Fruit fly (Drosophila melanogaster) whole organism, embryonic: Measurements from ENCODE around the gene Ir87a.
A peak's percentile ranks its signal among the peaks of the same experiment; 100 is the strongest.

Experiments
- CG1233 ChIP-seq: fragments of 200-800 bp; sonication (Bioruptor generic); optimal IDR thresholded peaks from 4 replicates; lab custom pipeline; 2018; ENCODE audit warnings: missing biosample characterization, mild to moderate bottlenecking, missing genetic modification characterization
- CG12942 ChIP-seq: fragments of 200-800 bp; sonication (Bioruptor generic); optimal IDR thresholded peaks from 3 replicates; lab custom pipeline; 2016; ENCODE audit warnings: missing biosample characterization, missing genetic modification characterization
- CG13424 ChIP-seq: fragments of 200-800 bp; sonication (Bioruptor generic); optimal IDR thresholded peaks from 2 replicates; lab custom pipeline; 2019; ENCODE audit warnings: missing biosample characterization, mild to moderate bottlenecking, missing genetic modification characterization, moderate library complexity
- CG13775 ChIP-seq: fragments of 200-800 bp; sonication (Bioruptor generic); optimal IDR thresholded peaks from 3 replicates; lab custom pipeline; 2017; ENCODE audit warnings: missing biosample characterization, mild to moderate bottlenecking, missing genetic modification characterization
- CG15479 ChIP-seq: fragments of 200-800 bp; sonication (Bioruptor generic); optimal IDR thresholded peaks from 3 replicates; lab custom pipeline; 2019; ENCODE audit warnings: missing biosample characterization, mild to moderate bottlenecking, missing genetic modification characterization, moderate library complexity
- CG16815 ChIP-seq: fragments of 200-800 bp; sonication (Bioruptor generic); optimal IDR thresholded peaks from 3 replicates; lab custom pipeline; 2017; ENCODE audit warnings: missing biosample characterization, mild to moderate bottlenecking, missing genetic modification characterization
- CG17802 ChIP-seq: fragments of 200-800 bp; sonication (Bioruptor generic); optimal IDR thresholded peaks from 2 replicates; lab custom pipeline; 2018; ENCODE audit warnings: missing biosample characterization, mild to moderate bottlenecking, missing genetic modification characterization, moderate library complexity
- CG18476 ChIP-seq: fragments of 200-800 bp; sonication (Bioruptor generic); optimal IDR thresholded peaks from 2 replicates; lab custom pipeline; 2016; ENCODE audit warnings: missing biosample characterization, mild to moderate bottlenecking, missing genetic modification characterization
- CG2199 ChIP-seq: fragments of 200-800 bp; sonication (Bioruptor generic); IDR thresholded peaks from 3 replicates; pipeline ENCODE4 v1.3.6; 2022; ENCODE audit warnings: missing biosample characterization, missing genetic modification characterization
- CG2678 ChIP-seq: fragments of 200-800 bp; sonication (Bioruptor generic); optimal IDR thresholded peaks from 3 replicates; lab custom pipeline; 2019; ENCODE audit warnings: missing biosample characterization, mild to moderate bottlenecking, missing genetic modification characterization, moderate library complexity
- CG30020 ChIP-seq: fragments of 200-800 bp; optimal IDR thresholded peaks from 2 replicates; lab custom pipeline; 2019; ENCODE audit warnings: missing biosample characterization, mild to moderate bottlenecking, missing genetic modification characterization, moderate library complexity
- CG33557 ChIP-seq: fragments of 200-800 bp; sonication (Bioruptor generic); optimal IDR thresholded peaks from 2 replicates; lab custom pipeline; 2019; ENCODE audit warnings: missing biosample characterization, mild to moderate bottlenecking, missing genetic modification characterization, moderate library complexity
- CG43689 ChIP-seq: fragments of 200-800 bp; sonication (Bioruptor generic); IDR thresholded peaks from 2 replicates; pipeline ENCODE4 v1.3.6; 2022; ENCODE audit warnings: missing biosample characterization, missing genetic modification characterization
- CG4424 ChIP-seq: fragments of 200-800 bp; sonication (Bioruptor generic); optimal IDR thresholded peaks from 3 replicates; lab custom pipeline; 2016; ENCODE audit warnings: missing biosample characterization, missing genetic modification characterization
- CG4617 ChIP-seq: fragments of 200-800 bp; sonication (Bioruptor generic); optimal IDR thresholded peaks from 3 replicates; lab custom pipeline; 2016; ENCODE audit warnings: missing biosample characterization, missing genetic modification characterization, borderline replicate concordance
- CG7786 ChIP-seq: fragments of 200-800 bp; sonication (Bioruptor generic); optimal IDR thresholded peaks from 2 replicates; lab custom pipeline; 2016; ENCODE audit warnings: missing biosample characterization, missing genetic modification characterization
- Dbx ChIP-seq: fragments of 200-800 bp; sonication (Bioruptor generic); IDR thresholded peaks from 3 replicates; pipeline ENCODE4 v1.3.6; 2022; ENCODE audit warnings: missing biosample characterization, missing genetic modification characterization
- Dll ChIP-seq: fragments of 200-800 bp; sonication (Bioruptor generic); IDR thresholded peaks from 4 replicates; pipeline ENCODE4 v1.3.6; 2022; ENCODE audit warnings: missing biosample characterization, missing genetic modification characterization; ENCODE audit not compliant: partially characterized antibody
- Ets65A ChIP-seq: fragments of 200-800 bp; sonication (Bioruptor generic); peaks from one replicate; lab custom pipeline; 2016; ENCODE audit warnings: missing biosample characterization, missing genetic modification characterization
- HLHmδ ChIP-seq: fragments of 200-800 bp; sonication (Bioruptor generic); optimal IDR thresholded peaks from 2 replicates; lab custom pipeline; 2018; ENCODE audit warnings: missing biosample characterization, mild to moderate bottlenecking, missing genetic modification characterization, moderate library complexity
- Hr78 ChIP-seq, 2 experiments: fragments of 200-800 bp in 1 of 2; fragments of >200 bp in 1 of 2; sonication (Bioruptor generic) in 1 of 2; optimal IDR thresholded peaks; 2 replicates each; lab custom pipeline; 2017 to 2019; ENCODE audit warnings: missing biosample characterization in 2 of 2, missing genetic modification characterization in 2 of 2, mild to moderate bottlenecking in 1 of 2, moderate library complexity in 1 of 2
- Kr ChIP-seq: fragments of 200-800 bp; sonication (Bioruptor generic); optimal IDR thresholded peaks from 2 replicates; lab custom pipeline; 2017; ENCODE audit warnings: missing biosample characterization, mild to moderate bottlenecking, missing genetic modification characterization
- MBD-R2 ChIP-seq: fragments of 200-800 bp; sonication (Bioruptor generic); IDR thresholded peaks from 2 replicates; pipeline ENCODE4 v1.3.6; 2022; ENCODE audit warnings: missing biosample characterization, missing genetic modification characterization
- NC2α ChIP-seq: fragments of 200-800 bp; sonication (Bioruptor generic); optimal IDR thresholded peaks from 2 replicates; lab custom pipeline; 2016; ENCODE audit warnings: missing biosample characterization, missing genetic modification characterization
- Neu2 ChIP-seq: fragments of 200-800 bp; sonication (Bioruptor generic); optimal IDR thresholded peaks from 3 replicates; lab custom pipeline; 2016; ENCODE audit warnings: missing biosample characterization, missing genetic modification characterization, borderline replicate concordance
- Ptx1 ChIP-seq: fragments of 200-800 bp; sonication (Bioruptor generic); IDR thresholded peaks from 2 replicates; pipeline ENCODE4 v1.3.6; 2022; ENCODE audit warnings: missing biosample characterization, missing genetic modification characterization
- Usf ChIP-seq: fragments of 200-800 bp; sonication (Bioruptor generic); optimal IDR thresholded peaks from 2 replicates; lab custom pipeline; 2017; ENCODE audit warnings: missing genotype, missing biosample characterization, missing genetic modification characterization
- Xbp1 ChIP-seq: fragments of 200-800 bp; sonication (Bioruptor generic); optimal IDR thresholded peaks from 3 replicates; lab custom pipeline; 2016; ENCODE audit warnings: missing biosample characterization, mild to moderate bottlenecking, missing genetic modification characterization
- al ChIP-seq: fragments of 200-800 bp; sonication (Bioruptor generic); IDR thresholded peaks from 2 replicates; pipeline ENCODE4 v1.3.6; 2022; ENCODE audit warnings: missing biosample characterization, missing genetic modification characterization
- ara ChIP-seq: fragments of 200-800 bp; sonication (Bioruptor generic); IDR thresholded peaks from 2 replicates; pipeline ENCODE4 v1.3.6; 2022; ENCODE audit warnings: missing biosample characterization, missing genetic modification characterization
- ase ChIP-seq: fragments of 200-800 bp; sonication (Bioruptor generic); IDR thresholded peaks from 3 replicates; pipeline ENCODE4 v1.3.6; 2022; ENCODE audit warnings: missing biosample characterization, missing genetic modification characterization
- bowl ChIP-seq: fragments of 200-800 bp; sonication (Bioruptor generic); IDR thresholded peaks from 2 replicates; pipeline ENCODE4 v1.3.6; 2022; ENCODE audit warnings: missing biosample characterization, missing genetic modification characterization
- dati ChIP-seq: fragments of 200-800 bp; sonication (Bioruptor generic); IDR thresholded peaks from 2 replicates; pipeline ENCODE4 v1.3.6; 2022; ENCODE audit warnings: missing biosample characterization, missing genetic modification characterization
- dm ChIP-seq: fragments of 200-800 bp; sonication (Bioruptor generic); optimal IDR thresholded peaks from 3 replicates; lab custom pipeline; 2016; ENCODE audit warnings: missing biosample characterization, missing genetic modification characterization
- emc ChIP-seq: fragments of 200-800 bp; sonication (Bioruptor generic); optimal IDR thresholded peaks from 2 replicates; lab custom pipeline; 2016; ENCODE audit warnings: missing biosample characterization, missing genetic modification characterization
- fd3F ChIP-seq: fragments of 200-800 bp; sonication (Bioruptor generic); optimal IDR thresholded peaks from 2 replicates; lab custom pipeline; 2018; ENCODE audit warnings: missing biosample characterization, mild to moderate bottlenecking, missing genetic modification characterization, moderate library complexity
- fd64A ChIP-seq: fragments of 200-800 bp; sonication (Bioruptor generic); optimal IDR thresholded peaks from 3 replicates; lab custom pipeline; 2018; ENCODE audit warnings: missing biosample characterization, mild to moderate bottlenecking, missing genetic modification characterization
- fd96Cb ChIP-seq: fragments of 200-800 bp; sonication (Bioruptor generic); optimal IDR thresholded peaks from 2 replicates; lab custom pipeline; 2018; ENCODE audit warnings: missing biosample characterization, mild to moderate bottlenecking, missing genetic modification characterization, moderate library complexity
- ftz-f1 ChIP-seq: fragments of 200-800 bp; sonication (Bioruptor generic); optimal IDR thresholded peaks from 2 replicates; lab custom pipeline; 2016; ENCODE audit warnings: missing biosample characterization, missing genetic modification characterization
- gcm2 ChIP-seq: fragments of 200-800 bp; sonication (Bioruptor generic); optimal IDR thresholded peaks from 2 replicates; lab custom pipeline; 2016; ENCODE audit warnings: missing biosample characterization, missing genetic modification characterization
- grn ChIP-seq: fragments of 200-800 bp; sonication (Bioruptor generic); optimal IDR thresholded peaks from 3 replicates; lab custom pipeline; 2017; ENCODE audit warnings: missing biosample characterization, missing genetic modification characterization
- jing ChIP-seq: fragments of 200-800 bp; sonication (Bioruptor generic); optimal IDR thresholded peaks from 2 replicates; lab custom pipeline; 2018; ENCODE audit warnings: missing biosample characterization, mild to moderate bottlenecking, missing genetic modification characterization
- ken ChIP-seq: fragments of 200-800 bp; sonication (Bioruptor generic); IDR thresholded peaks from 3 replicates; pipeline ENCODE4 v1.3.6; 2022; ENCODE audit warnings: missing biosample characterization, missing genetic modification characterization
- kni ChIP-seq: fragments of 200-800 bp; sonication (Bioruptor generic); optimal IDR thresholded peaks from 3 replicates; lab custom pipeline; 2017; ENCODE audit warnings: mild to moderate bottlenecking, missing biosample characterization, missing genetic modification reagents, missing genetic modification characterization
- oc ChIP-seq: fragments of 200-800 bp; sonication (Bioruptor generic); optimal IDR thresholded peaks from 2 replicates; lab custom pipeline; 2018; ENCODE audit warnings: missing biosample characterization, mild to moderate bottlenecking, missing genetic modification characterization, moderate library complexity
- org-1 ChIP-seq: fragments of 200-800 bp; sonication (Bioruptor generic); optimal IDR thresholded peaks from 2 replicates; lab custom pipeline; 2017; ENCODE audit warnings: missing biosample characterization, missing genetic modification characterization
- pfk ChIP-seq: fragments of 200-800 bp; sonication (Bioruptor generic); optimal IDR thresholded peaks from 2 replicates; lab custom pipeline; 2018; ENCODE audit warnings: missing biosample characterization, mild to moderate bottlenecking, missing genetic modification characterization, moderate library complexity
- tll ChIP-seq, 2 experiments: fragments of 200-800 bp in 1 of 2; fragments of >200 bp in 1 of 2; sonication (Bioruptor generic) in 1 of 2; optimal IDR thresholded peaks; 2 replicates each; lab custom pipeline; 2017 to 2019; ENCODE audit warnings: missing biosample characterization in 2 of 2, missing genetic modification characterization in 2 of 2, mild to moderate bottlenecking in 1 of 2, moderate library complexity in 1 of 2
- zen ChIP-seq: fragments of 200-800 bp; sonication (Bioruptor generic); optimal IDR thresholded peaks from 3 replicates; lab custom pipeline; 2018; ENCODE audit warnings: missing biosample characterization, mild to moderate bottlenecking, missing genetic modification characterization, moderate library complexity
- zen2 ChIP-seq: fragments of 200-800 bp; sonication (Bioruptor generic); IDR thresholded peaks from 3 replicates; pipeline ENCODE4 v1.3.6; 2022; ENCODE audit warnings: missing biosample characterization, missing genetic modification characterization; ENCODE audit not compliant: partially characterized antibody
- zfh1 ChIP-seq: fragments of 200-800 bp; sonication (Bioruptor generic); IDR thresholded peaks from 3 replicates; pipeline ENCODE4 v1.3.6; 2022; ENCODE audit warnings: missing biosample characterization, missing genetic modification characterization

Ir87a gene

DNA sequence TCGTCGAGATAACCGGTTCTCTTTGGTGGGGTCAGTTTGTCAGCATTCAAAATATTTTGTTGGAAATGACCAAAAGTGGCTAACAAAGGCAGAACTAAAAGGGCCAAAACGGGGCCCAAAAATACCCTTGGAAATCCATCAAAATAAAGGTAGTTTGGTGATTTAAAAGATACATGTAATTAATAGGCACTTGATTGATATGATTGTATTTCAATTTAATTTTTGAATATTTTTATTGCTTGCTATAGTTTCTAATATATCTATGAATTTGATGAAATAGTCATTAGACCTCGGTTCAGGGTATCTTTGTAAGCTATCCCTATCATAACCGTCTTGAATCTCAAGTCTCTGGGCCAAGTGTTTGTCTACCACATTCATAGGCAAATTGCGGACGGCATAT, 33.9 kb downstream of the Ir87a start (continued):
- peak; percentile 40 for TF ChIP-seq CG13775 (GFP tag; lab: Kevin White, UChicago)
- no peak for TF ChIP-seq CG33557 (GFP tag; lab: Kevin White, UChicago)
- peak; percentile 64 for TF ChIP-seq CG13424 (tag; lab: Kevin White, UChicago)
- TF ChIP-seq MBD-R2 (GFP tag; lab: Robert Waterston, UW): peak; percentile 39; the same call in 1 of the 2 replicates
- peak; percentile 62 for TF ChIP-seq CG7786
- peak in 1 of 2 experiments; percentile 50 for TF ChIP-seq Hr78 (GFP tag; optimal IDR thresholded peaks at IDR 0.05; lab: Kevin White, UChicago)
- TF ChIP-seq CG4617 (GFP tag; lab: Kevin White, UChicago): no peak
- no peak for TF ChIP-seq dati (GFP tag; lab: Robert Waterston, UW)
- TF ChIP-seq CG2678 (tag; lab: Kevin White, UChicago): peak; percentile 87
- TF ChIP-seq al (GFP tag; lab: Robert Waterston, UW): peak; percentile 80
- no peak for TF ChIP-seq zen2 (GFP tag; lab: Robert Waterston, UW)
- TF ChIP-seq bowl: no peak
- no peak for TF ChIP-seq CG43689 (GFP tag; lab: Robert Waterston, UW)
- no peak for TF ChIP-seq zen (tag; lab: Kevin White, UChicago)
- peak; percentile 61; the same call in 2 of the 3 replicates for TF ChIP-seq ken
- no peak for TF ChIP-seq pfk (GFP tag; lab: Kevin White, UChicago)
- TF ChIP-seq gcm2 (GFP tag; lab: Kevin White, UChicago): peak; percentile 40
- TF ChIP-seq CG18476 (GFP tag; lab: Kevin White, UChicago): peak; percentile 60
- no peak for TF ChIP-seq fd64A (GFP tag; lab: Kevin White, UChicago)
- TF ChIP-seq CG15479 (GFP tag; lab: Kevin White, UChicago): no peak
- no peak for TF ChIP-seq NC2α (GFP tag; lab: Kevin White, UChicago)
- no peak for TF ChIP-seq kni (GFP tag; lab: Kevin White, UChicago)
- TF ChIP-seq ftz-f1: no peak
- TF ChIP-seq CG12942 (GFP tag; lab: Kevin White, UChicago): peak; percentile 22
- peak; percentile 79 for TF ChIP-seq Ptx1 (GFP tag; lab: Robert Waterston, UW)
- no peak for TF ChIP-seq dm (GFP tag; lab: Kevin White, UChicago)
- peak; percentile 65 for TF ChIP-seq fd96Cb (tag; lab: Kevin White, UChicago)
- no peak for TF ChIP-seq grn
- peak; percentile 33; the same call in 2 of the 3 replicates for TF ChIP-seq ase (GFP tag; lab: Robert Waterston, UW)
- TF ChIP-seq tll (GFP tag; optimal IDR thresholded peaks at IDR 0.05; lab: Kevin White, UChicago): no peak
- TF ChIP-seq CG16815 (GFP tag; lab: Kevin White, UChicago): no peak
- TF ChIP-seq zfh1 (GFP tag; lab: Robert Waterston, UW): peak; percentile 73
- no peak for TF ChIP-seq CG2199 (GFP tag; lab: Robert Waterston, UW)
- TF ChIP-seq fd3F (GFP tag; lab: Kevin White, UChicago): peak; percentile 64
- TF ChIP-seq Ets65A (GFP tag; lab: Kevin White, UChicago): peak; percentile 46
- TF ChIP-seq Dbx: peak; percentile 85
- no peak for TF ChIP-seq Dll (GFP tag; lab: Robert Waterston, UW)
- peak; percentile 56 for TF ChIP-seq oc (tag; lab: Kevin White, UChicago)
- peak; percentile 44 for TF ChIP-seq Usf (GFP tag; lab: Kevin White, UChicago)
- TF ChIP-seq ara: no peak
- TF ChIP-seq CG4424: peak; percentile 64
- no peak for TF ChIP-seq HLHmδ (GFP tag; lab: Kevin White, UChicago)
- TF ChIP-seq Xbp1 (GFP tag; lab: Kevin White, UChicago): peak; percentile 64
- TF ChIP-seq CG1233 (GFP tag; lab: Kevin White, UChicago): peak; percentile 56
- TF ChIP-seq CG30020 (tag; lab: Kevin White, UChicago): no peak
- TF ChIP-seq jing (GFP tag; lab: Kevin White, UChicago): peak; percentile 12
- no peak for TF ChIP-seq emc (GFP tag; lab: Kevin White, UChicago)
- TF ChIP-seq org-1 (GFP tag; lab: Kevin White, UChicago): peak; percentile 23
- no peak for TF ChIP-seq Neu2 (GFP tag; lab: Kevin White, UChicago)
- no peak for TF ChIP-seq Kr
- TF ChIP-seq CG17802 (tag; lab: Kevin White, UChicago): no peak
